Worm (Caenorhabditis elegans): Measurements from ENCODE around the gene tbcb-1.

DNA sequence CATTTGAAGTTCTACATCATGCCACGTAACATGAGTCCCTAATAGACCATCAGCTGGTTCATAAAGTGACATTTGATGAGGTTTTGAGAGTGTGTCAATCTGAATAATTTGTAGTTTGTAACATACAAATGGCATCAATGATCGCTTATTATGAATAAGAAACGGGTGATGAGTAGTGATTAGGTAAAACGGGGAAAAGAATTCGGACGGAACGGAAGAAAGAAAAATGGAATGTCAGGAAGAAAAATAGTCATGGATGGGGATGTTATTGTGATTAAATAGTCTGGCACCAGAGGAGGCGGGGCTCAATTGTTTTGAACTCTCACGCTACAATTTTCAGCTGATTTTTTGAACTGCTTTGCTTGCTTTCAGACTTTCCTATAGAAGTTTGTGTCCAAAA is 42.2 kb downstream of the tbcb-1 start, which contains the start of gene H37A05.2:
- TF ChIP-seq madf-9 (GFP tag; conservative IDR thresholded peaks at IDR 0.05) (no peak), ctbp-1 (GFP tag; IDR thresholded peaks at IDR 0.05) (no peak), ZK546.5 (tag; optimal IDR thresholded peaks at IDR 0.05) (no peak), nhr-77 (tag; optimal IDR thresholded peaks at IDR 0.05) (no peak), mes-2 (tag; optimal IDR thresholded peaks at IDR 0.05; ENCODE audit: poor library complexity, severe bottlenecking) (no peak), lin-13 (GFP tag; optimal IDR thresholded peaks at IDR 0.05) (no peak), unc-62 (GFP tag; optimal IDR thresholded peaks at IDR 0.05 in 1 of 2) (no peak), unc-62 (tag; optimal IDR thresholded peaks at IDR 0.05) (no peak)
